Fruit fly (Drosophila melanogaster) whole organism, embryonic: ENCODE data around the gene CG32944.

Source experiments
- Abd-B ChIP-seq: fragments of 200-800 bp; sonication (Bioruptor generic); optimal IDR thresholded peaks from 2 replicates; lab custom pipeline; 2018; ENCODE audit warnings: missing biosample characterization, mild to moderate bottlenecking, missing genetic modification characterization, moderate library complexity
- Awh ChIP-seq: fragments of 200-800 bp; sonication (Bioruptor generic); IDR thresholded peaks from 2 replicates; pipeline ENCODE4, ENCODE4 v1.3.6; 2022; ENCODE audit warnings: missing biosample characterization, missing genetic modification characterization
- BEAF-32 ChIP-seq: fragments of 200-800 bp; sonication (Bioruptor generic); optimal IDR thresholded peaks from 3 replicates; lab custom pipeline; 2017; ENCODE audit warnings: missing biosample characterization, missing genetic modification characterization, mild to moderate bottlenecking, moderate library complexity, missing genetic modification reagents
- CG10321 ChIP-seq: fragments of 200-800 bp; sonication (Bioruptor generic); IDR thresholded peaks from 2 replicates; pipeline ENCODE4 v1.3.6; 2022; ENCODE audit warnings: missing biosample characterization, missing genetic modification characterization
- CG10543 ChIP-seq: fragments of 200-800 bp; sonication (Bioruptor generic); optimal IDR thresholded peaks from 3 replicates; lab custom pipeline; 2017; ENCODE audit warnings: missing biosample characterization, mild to moderate bottlenecking, missing genetic modification characterization, moderate library complexity
- CG10979 ChIP-seq: fragments of 200-800 bp; sonication (Bioruptor generic); optimal IDR thresholded peaks from 2 replicates; lab custom pipeline; 2018; ENCODE audit warnings: missing biosample characterization, mild to moderate bottlenecking, missing genetic modification characterization, moderate library complexity
- CG12236 ChIP-seq: fragments of 200-800 bp; sonication (Bioruptor generic); optimal IDR thresholded peaks from 2 replicates; lab custom pipeline; 2016; ENCODE audit warnings: missing biosample characterization, missing genetic modification characterization
- CG12659 ChIP-seq: fragments of 200-800 bp; sonication (Bioruptor generic); optimal IDR thresholded peaks from 3 replicates; lab custom pipeline; 2017; ENCODE audit warnings: mild to moderate bottlenecking, missing biosample characterization, missing genetic modification reagents, missing genetic modification characterization
- CG13894 ChIP-seq: fragments of 200-800 bp; sonication (Bioruptor generic); optimal IDR thresholded peaks from 3 replicates; lab custom pipeline; 2018; ENCODE audit warnings: missing biosample characterization, mild to moderate bottlenecking, missing genetic modification characterization, moderate library complexity
- CG1602 ChIP-seq: fragments of 200-800 bp; sonication (Bioruptor generic); optimal IDR thresholded peaks from 3 replicates; lab custom pipeline; 2016; ENCODE audit warnings: missing biosample characterization, missing genetic modification characterization
- CG1647 ChIP-seq: fragments of 200-800 bp; sonication (Bioruptor generic); optimal IDR thresholded peaks from 3 replicates; lab custom pipeline; 2016; ENCODE audit warnings: missing biosample characterization, missing genetic modification characterization
- CG30431 ChIP-seq: fragments of 200-800 bp; sonication (Bioruptor generic); optimal IDR thresholded peaks from 2 replicates; lab custom pipeline; 2017; ENCODE audit warnings: missing biosample characterization, missing genetic modification characterization
- CG31441 ChIP-seq: fragments of 200-800 bp; sonication (Bioruptor generic); IDR thresholded peaks from 2 replicates; pipeline ENCODE4 v1.3.6; 2022; ENCODE audit warnings: missing biosample characterization, missing genetic modification characterization
- CG4404 ChIP-seq: fragments of 200-800 bp; sonication (Bioruptor generic); IDR thresholded peaks from 2 replicates; pipeline ENCODE4 v1.3.6; 2022; ENCODE audit warnings: missing biosample characterization, missing genetic modification characterization
- CG4730 ChIP-seq: fragments of 200-800 bp; sonication (Bioruptor generic); IDR thresholded peaks from 2 replicates; pipeline ENCODE4 v1.3.6; 2022; ENCODE audit warnings: missing biosample characterization, missing genetic modification characterization
- CG5245 ChIP-seq: fragments of 200-800 bp; sonication (Bioruptor generic); optimal IDR thresholded peaks from 3 replicates; lab custom pipeline; 2016; ENCODE audit warnings: missing biosample characterization, missing genetic modification characterization
- CG6765 ChIP-seq: fragments of 200-800 bp; sonication (Bioruptor generic); optimal IDR thresholded peaks from 3 replicates; lab custom pipeline; 2017; ENCODE audit warnings: missing biosample characterization, mild to moderate bottlenecking, missing genetic modification characterization
- CG6854 ChIP-seq: fragments of 200-800 bp; sonication (Bioruptor generic); optimal IDR thresholded peaks from 3 replicates; lab custom pipeline; 2017; ENCODE audit warnings: missing biosample characterization, mild to moderate bottlenecking, missing genetic modification characterization
- CG7928 ChIP-seq: fragments of 200-800 bp; sonication (Bioruptor generic); optimal IDR thresholded peaks from 2 replicates; lab custom pipeline; 2017; ENCODE audit warnings: missing biosample characterization, mild to moderate bottlenecking, missing genetic modification characterization
- CG8478 ChIP-seq: fragments of >200 bp; optimal IDR thresholded peaks from 2 replicates; lab custom pipeline; 2018
- CG8765 ChIP-seq: fragments of 200-800 bp; sonication (Bioruptor generic); IDR thresholded peaks from 2 replicates; pipeline ENCODE4 v1.3.6; 2022; ENCODE audit warnings: missing biosample characterization, missing genetic modification characterization
- CG9437 ChIP-seq: fragments of 200-800 bp; sonication (Bioruptor generic); optimal IDR thresholded peaks from 2 replicates; lab custom pipeline; 2018; ENCODE audit warnings: missing biosample characterization, mild to moderate bottlenecking, missing genetic modification characterization
- Deaf1 ChIP-seq: fragments of 200-800 bp; optimal IDR thresholded peaks from 3 replicates; lab custom pipeline; 2019; ENCODE audit warnings: missing biosample characterization, mild to moderate bottlenecking, missing genetic modification characterization, moderate library complexity
- Dref ChIP-seq: fragments of 200-800 bp; sonication (Bioruptor generic); IDR thresholded peaks from 2 replicates; pipeline ENCODE4 v1.3.6; 2022; ENCODE audit warnings: missing biosample characterization, missing genetic modification characterization
- E2f1 ChIP-seq: fragments of 200-800 bp; sonication (Bioruptor generic); IDR thresholded peaks from 2 replicates; pipeline ENCODE4 v1.3.6; 2022; ENCODE audit warnings: missing biosample characterization, missing genetic modification characterization
- E2f2 ChIP-seq: fragments of 200-800 bp; sonication (Bioruptor generic); IDR thresholded peaks from 2 replicates; pipeline ENCODE4 v1.3.6; 2022; ENCODE audit warnings: missing biosample characterization, missing genetic modification characterization
- Fer1 ChIP-seq: fragments of 200-800 bp; sonication (Bioruptor generic); optimal IDR thresholded peaks from 2 replicates; lab custom pipeline; 2017; ENCODE audit warnings: missing biosample characterization, mild to moderate bottlenecking, missing genetic modification characterization
- HLH4C ChIP-seq: fragments of 200-800 bp; sonication (Bioruptor generic); IDR thresholded peaks from 3 replicates; pipeline ENCODE4 v1.3.6; 2022; ENCODE audit warnings: missing biosample characterization, missing genetic modification characterization; ENCODE audit not compliant: partially characterized antibody
- Hand ChIP-seq: fragments of 200-800 bp; sonication (Bioruptor generic); optimal IDR thresholded peaks from 2 replicates; lab custom pipeline; 2017; ENCODE audit warnings: mild to moderate bottlenecking, missing biosample characterization, missing genetic modification reagents, missing genetic modification characterization
- NK7.1 ChIP-seq: fragments of 200-800 bp; sonication (Bioruptor generic); optimal IDR thresholded peaks from 3 replicates; lab custom pipeline; 2016; ENCODE audit warnings: missing biosample characterization, missing genetic modification characterization
- Rfx ChIP-seq: fragments of 200-800 bp; sonication (Bioruptor generic); IDR thresholded peaks from 2 replicates; pipeline ENCODE4 v1.3.6; 2022; ENCODE audit warnings: missing biosample characterization, missing genetic modification characterization
- Usf ChIP-seq: fragments of 200-800 bp; sonication (Bioruptor generic); optimal IDR thresholded peaks from 2 replicates; lab custom pipeline; 2017; ENCODE audit warnings: missing genotype, missing biosample characterization, missing genetic modification characterization
- abd-A ChIP-seq: fragments of 200-800 bp; sonication (Bioruptor generic); optimal IDR thresholded peaks from 3 replicates; lab custom pipeline; 2019; ENCODE audit warnings: missing biosample characterization, mild to moderate bottlenecking, missing genetic modification characterization, moderate library complexity
- amos ChIP-seq: fragments of 200-800 bp; sonication (Bioruptor generic); IDR thresholded peaks from 2 replicates; pipeline ENCODE4 v1.3.6; 2022; ENCODE audit warnings: missing biosample characterization, missing genetic modification characterization; ENCODE audit not compliant: partially characterized antibody
- ash1 ChIP-seq: fragments of 200-800 bp; sonication (Bioruptor generic); optimal IDR thresholded peaks from 2 replicates; lab custom pipeline; 2018; ENCODE audit warnings: missing biosample characterization, mild to moderate bottlenecking, missing genetic modification characterization
- bowl ChIP-seq: fragments of 200-800 bp; sonication (Bioruptor generic); IDR thresholded peaks from 2 replicates; pipeline ENCODE4 v1.3.6; 2022; ENCODE audit warnings: missing biosample characterization, missing genetic modification characterization
- cato ChIP-seq: fragments of 200-800 bp; sonication (Bioruptor generic); optimal IDR thresholded peaks from 2 replicates; lab custom pipeline; 2016; ENCODE audit warnings: missing biosample characterization, missing genetic modification characterization, borderline replicate concordance
- chn ChIP-seq: fragments of 200-800 bp; sonication (Bioruptor generic); optimal IDR thresholded peaks from 2 replicates; lab custom pipeline; 2016; ENCODE audit warnings: missing biosample characterization, missing genetic modification characterization
- grn ChIP-seq: fragments of 200-800 bp; sonication (Bioruptor generic); optimal IDR thresholded peaks from 3 replicates; lab custom pipeline; 2017; ENCODE audit warnings: missing biosample characterization, missing genetic modification characterization
- hkb ChIP-seq, 2 experiments: fragments of 200-800 bp in 1 of 2; fragments of >200 bp in 1 of 2; sonication (Bioruptor generic) in 1 of 2; IDR thresholded peaks in 1 of 2; optimal IDR thresholded peaks in 1 of 2; 2 replicates each; pipeline versions ENCODE4 v1.3.6 to Lab custom; 2017 to 2022; ENCODE audit warnings: missing biosample characterization in 1 of 2, missing genetic modification characterization in 1 of 2
- lab ChIP-seq: fragments of 200-800 bp; sonication (Bioruptor generic); optimal IDR thresholded peaks from 3 replicates; lab custom pipeline; 2017; ENCODE audit warnings: missing biosample characterization, missing genetic modification characterization, mild to moderate bottlenecking, moderate library complexity, missing genetic modification reagents
- mirr ChIP-seq: fragments of 200-800 bp; sonication (Bioruptor generic); optimal IDR thresholded peaks from 3 replicates; lab custom pipeline; 2018; ENCODE audit warnings: missing biosample characterization, mild to moderate bottlenecking, missing genetic modification characterization
- onecut ChIP-seq: fragments of 200-800 bp; sonication (Bioruptor generic); IDR thresholded peaks from 2 replicates; pipeline ENCODE4 v1.3.6; 2022; ENCODE audit warnings: missing biosample characterization, missing genetic modification characterization
- p53 ChIP-seq: fragments of 200-800 bp; sonication (Bioruptor generic); optimal IDR thresholded peaks from 2 replicates; lab custom pipeline; 2016; ENCODE audit warnings: missing biosample characterization, missing genetic modification characterization
- psq ChIP-seq: fragments of 200-800 bp; sonication (Bioruptor generic); optimal IDR thresholded peaks from 2 replicates; lab custom pipeline; 2017; ENCODE audit warnings: missing biosample characterization, missing genetic modification characterization
- salm ChIP-seq: fragments of 200-800 bp; sonication (Bioruptor generic); optimal IDR thresholded peaks from 2 replicates; lab custom pipeline; 2018; ENCODE audit warnings: missing biosample characterization, mild to moderate bottlenecking, missing genetic modification characterization
- sna ChIP-seq: fragments of 200-800 bp; sonication (Bioruptor generic); IDR thresholded peaks from 2 replicates; pipeline ENCODE4 v1.3.6; 2022; ENCODE audit warnings: missing biosample characterization, missing genetic modification characterization; ENCODE audit not compliant: partially characterized antibody
- sob ChIP-seq: fragments of 200-800 bp; sonication (Bioruptor generic); IDR thresholded peaks from 2 replicates; pipeline ENCODE4 v1.3.6; 2022; ENCODE audit warnings: missing biosample characterization, missing genetic modification characterization
- wek ChIP-seq: fragments of 200-800 bp; sonication (Bioruptor generic); optimal IDR thresholded peaks from 3 replicates; lab custom pipeline; 2018; ENCODE audit warnings: missing biosample characterization, mild to moderate bottlenecking, missing genetic modification characterization, moderate library complexity

CG32944 gene

dm6 chr3R:4433441-4434077 is 14.2 kb upstream of the CG32944 start, which contains the start of the genes eIF3a and CG1074 (continued):
- TF ChIP-seq psq (GFP tag; lab: Kevin White, UChicago) (peak; percentile 13), CG5245 (GFP tag; lab: Kevin White, UChicago) (peak; percentile 35), CG1602 (GFP tag; lab: Kevin White, UChicago) (no peak), Dref (GFP tag; lab: Robert Waterston, UW) (peak; percentile 98), grn (GFP tag; lab: Kevin White, UChicago) (no peak), sob (GFP tag; lab: Robert Waterston, UW) (peak; percentile 86), Awh (GFP tag; lab: Robert Waterston, UW) (peak; percentile 32; the same call in 1 of the 2 replicates), salm (peak; percentile 8), abd-A (tag; lab: Kevin White, UChicago) (no peak), p53 (GFP tag; lab: Kevin White, UChicago) (peak; percentile 80), CG9437 (peak; percentile 53), CG4404 (GFP tag; lab: Robert Waterston, UW) (peak; percentile 26; the same call in 1 of the 2 replicates), CG31441 (GFP tag; lab: Robert Waterston, UW) (no peak; the same call in 1 of the 2 replicates), Abd-B (no peak), chn (GFP tag; lab: Kevin White, UChicago) (peak; percentile 56), Rfx (GFP tag; lab: Robert Waterston, UW) (peak; percentile 86), CG8765 (GFP tag; lab: Robert Waterston, UW) (no peak), E2f2 (GFP tag; lab: Robert Waterston, UW) (peak; percentile 66), CG1647 (GFP tag; lab: Kevin White, UChicago) (peak; percentile 47), CG12236 (GFP tag; lab: Kevin White, UChicago) (peak; percentile 5), CG4730 (GFP tag; lab: Robert Waterston, UW) (peak; percentile 38; the same call in 1 of the 2 replicates), wek (GFP tag; lab: Kevin White, UChicago) (peak; percentile 65), BEAF-32 (GFP tag; lab: Kevin White, UChicago) (peak; percentile 99), bowl (GFP tag; lab: Robert Waterston, UW) (no peak), NK7.1 (GFP tag; lab: Kevin White, UChicago) (peak; percentile 36), Usf (no peak), Hand (GFP tag; lab: Kevin White, UChicago) (peak; percentile 35), hkb (optimal IDR thresholded peaks at IDR 0.05; lab: Kevin White, UChicago) (no peak), hkb (GFP tag; IDR thresholded peaks at IDR 0.05; lab: Robert Waterston, UW) (peak; percentile 46), cato (no peak), mirr (GFP tag; lab: Kevin White, UChicago) (peak; percentile 85), amos (GFP tag; lab: Robert Waterston, UW) (peak; percentile 98), CG8478 (lab: Kevin White, UChicago) (no peak), E2f1 (GFP tag; lab: Robert Waterston, UW) (peak; percentile 49; the same call in 1 of the 2 replicates), ash1 (GFP tag; lab: Kevin White, UChicago) (peak; percentile 78), CG7928 (GFP tag; lab: Kevin White, UChicago) (peak; percentile 84), HLH4C (GFP tag; lab: Robert Waterston, UW) (peak; percentile 95), onecut (GFP tag; lab: Robert Waterston, UW) (peak; percentile 65), CG6765 (GFP tag; lab: Kevin White, UChicago) (peak; percentile 73), sna (GFP tag; lab: Robert Waterston, UW) (peak; percentile 93), CG10543 (peak; percentile 78), CG30431 (GFP tag; lab: Kevin White, UChicago) (no peak), CG12659 (GFP tag; lab: Kevin White, UChicago) (peak; percentile 95), CG10979 (tag; lab: Kevin White, UChicago) (peak; percentile 56), Deaf1 (tag; lab: Kevin White, UChicago) (peak; percentile 71), CG10321 (GFP tag; lab: Robert Waterston, UW) (peak; percentile 39; the same call in 1 of the 2 replicates), CG6854 (GFP tag; lab: Kevin White, UChicago) (peak; percentile 11), Fer1 (GFP tag; lab: Kevin White, UChicago) (peak; percentile 82), CG13894 (tag; lab: Kevin White, UChicago) (peak; percentile 82), lab (GFP tag; lab: Kevin White, UChicago) (no peak)
